Worm (Caenorhabditis elegans): ENCODE results near the gene plc-2.

Gene plc-2

DNA sequence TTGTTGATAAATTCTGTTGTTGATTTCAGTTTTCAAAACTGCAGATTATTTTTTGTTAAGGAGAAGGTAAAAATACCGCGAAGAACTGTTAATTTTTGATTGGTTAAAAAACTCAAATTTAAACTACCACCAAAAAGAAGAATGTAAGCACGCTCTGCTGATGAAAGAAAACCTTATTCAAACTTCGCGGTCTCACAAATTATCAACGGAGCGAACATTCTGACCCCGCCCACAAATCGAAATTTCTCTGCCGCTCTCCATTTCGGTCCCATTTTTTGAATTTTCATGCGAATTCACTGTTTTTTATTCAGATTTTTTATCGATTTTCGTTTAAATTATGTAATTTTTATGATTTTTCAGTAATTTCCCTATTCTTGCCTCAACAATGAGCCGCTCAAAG, 2.8 kb upstream of the plc-2 start, which contains the start of gene cyn-3 (continued):
- TF ChIP-seq madf-9 (GFP tag; conservative IDR thresholded peaks at IDR 0.05) (no peak), F44E2.7 (GFP tag; IDR thresholded peaks at IDR 0.05) (no peak), vab-7 (GFP tag; IDR thresholded peaks at IDR 0.05) (no peak), mdl-1 (tag; optimal IDR thresholded peaks at IDR 0.05) (peak in 1 of 2 experiments; percentile 31), F10B5.3 (tag; optimal IDR thresholded peaks at IDR 0.05) (no peak), skn-1 (tag; optimal IDR thresholded peaks at IDR 0.05) (no peak), rbr-2 (tag; optimal IDR thresholded peaks at IDR 0.05) (peak; percentile 81), ZK337.2 (GFP tag; IDR thresholded peaks at IDR 0.05) (no peak), aly-2 (tag; optimal IDR thresholded peaks at IDR 0.05) (no peak), hlh-30 (tag; optimal IDR thresholded peaks at IDR 0.05; ENCODE audit: insufficient read depth) (peak; percentile 79), nhr-111 (GFP tag; optimal IDR thresholded peaks at IDR 0.05) (no peak), egl-27 (tag; optimal IDR thresholded peaks at IDR 0.05) (no peak), Y5F2A.4 (GFP tag; optimal IDR thresholded peaks at IDR 0.05) (no peak), dmd-8 (GFP tag; IDR thresholded peaks at IDR 0.05) (no peak), hmg-1.1 (GFP tag; IDR thresholded peaks at IDR 0.05) (peak; percentile 55), sdz-12 (GFP tag; optimal IDR thresholded peaks at IDR 0.05) (no peak), zfp-2 (tag; optimal IDR thresholded peaks at IDR 0.05) (no peak), nhr-41 (GFP tag; IDR thresholded peaks at IDR 0.05) (no peak), nhr-102 (tag; optimal IDR thresholded peaks at IDR 0.05) (peak; percentile 41), pha-4 (GFP tag; IDR thresholded peaks at IDR 0.05) (0 out of 2 replicates have a peak, but pooled peaks have one; percentile 44), pha-4 (tag; optimal IDR thresholded peaks at IDR 0.05) (peak; percentile 71), mes-2 (tag; optimal IDR thresholded peaks at IDR 0.05; ENCODE audit: poor library complexity, severe bottlenecking) (peak; percentile 92), lin-13 (GFP tag; optimal IDR thresholded peaks at IDR 0.05) (no peak), ctbp-1 (GFP tag; IDR thresholded peaks at IDR 0.05) (peak; percentile 67), pqm-1 (tag; optimal IDR thresholded peaks at IDR 0.05) (no peak), nhr-237 (tag; optimal IDR thresholded peaks at IDR 0.05) (no peak), Y48G9A.11 (GFP tag; IDR thresholded peaks at IDR 0.05) (no peak), T20F7.1 (GFP tag; optimal IDR thresholded peaks at IDR 0.05) (peak; percentile 77), snpc-4 (tag; optimal IDR thresholded peaks at IDR 0.05) (no peak), daf-19 (GFP tag; conservative IDR thresholded peaks at IDR 0.05) (no peak), saeg-2 (GFP tag; IDR thresholded peaks at IDR 0.05) (no peak), ceh-82 (tag; optimal IDR thresholded peaks at IDR 0.05) (no peak), zip-11 (GFP tag; IDR thresholded peaks at IDR 0.05) (no peak), zag-1 (tag; optimal IDR thresholded peaks at IDR 0.05) (no peak), hif-1 (tag; optimal IDR thresholded peaks at IDR 0.05) (peak in 1 of 2 experiments; percentile 60), dmd-9 (GFP tag; IDR thresholded peaks at IDR 0.05) (peak; percentile 59; the same call in 1 of the 2 replicates), lin-38 (GFP tag; IDR thresholded peaks at IDR 0.05) (peak; percentile 98), ces-1 (GFP tag; optimal IDR thresholded peaks at IDR 0.05) (no peak), fos-1 (tag; optimal IDR thresholded peaks at IDR 0.05) (no peak), ztf-7 (tag; optimal IDR thresholded peaks at IDR 0.05) (peak; percentile 63), set-16 (GFP tag; IDR thresholded peaks at IDR 0.05) (no peak), ceh-62 (tag; optimal IDR thresholded peaks at IDR 0.05) (no peak), ceh-32 (tag; optimal IDR thresholded peaks at IDR 0.05; ENCODE audit: poor library complexity) (no peak), daf-12 (tag; optimal IDR thresholded peaks at IDR 0.05) (no peak), spr-3 (GFP tag; optimal IDR thresholded peaks at IDR 0.05) (no peak), nhr-48 (tag; optimal IDR thresholded peaks at IDR 0.05) (peak; percentile 9), unc-62 (GFP tag; optimal IDR thresholded peaks at IDR 0.05 in 1 of 2) (peak in 1 of 2 experiments; percentile 85), unc-62 (tag; optimal IDR thresholded peaks at IDR 0.05) (no peak), dmd-6 (GFP tag; IDR thresholded peaks at IDR 0.05) (peak; percentile 66), zip-2 (tag; optimal IDR thresholded peaks at IDR 0.05) (no peak), attf-4 (tag; optimal IDR thresholded peaks at IDR 0.05) (no peak), arid-1 (GFP tag; conservative IDR thresholded peaks at IDR 0.05) (peak; percentile 71), ceh-28 (tag; optimal IDR thresholded peaks at IDR 0.05) (no peak)

Measured in whole organism, L4 larva.